Worm (Caenorhabditis elegans): Measurements from ENCODE around the gene ogt-1.
A peak's percentile ranks its signal among the peaks of the same experiment; 100 is the strongest.

The ogt-1 gene

DNA sequence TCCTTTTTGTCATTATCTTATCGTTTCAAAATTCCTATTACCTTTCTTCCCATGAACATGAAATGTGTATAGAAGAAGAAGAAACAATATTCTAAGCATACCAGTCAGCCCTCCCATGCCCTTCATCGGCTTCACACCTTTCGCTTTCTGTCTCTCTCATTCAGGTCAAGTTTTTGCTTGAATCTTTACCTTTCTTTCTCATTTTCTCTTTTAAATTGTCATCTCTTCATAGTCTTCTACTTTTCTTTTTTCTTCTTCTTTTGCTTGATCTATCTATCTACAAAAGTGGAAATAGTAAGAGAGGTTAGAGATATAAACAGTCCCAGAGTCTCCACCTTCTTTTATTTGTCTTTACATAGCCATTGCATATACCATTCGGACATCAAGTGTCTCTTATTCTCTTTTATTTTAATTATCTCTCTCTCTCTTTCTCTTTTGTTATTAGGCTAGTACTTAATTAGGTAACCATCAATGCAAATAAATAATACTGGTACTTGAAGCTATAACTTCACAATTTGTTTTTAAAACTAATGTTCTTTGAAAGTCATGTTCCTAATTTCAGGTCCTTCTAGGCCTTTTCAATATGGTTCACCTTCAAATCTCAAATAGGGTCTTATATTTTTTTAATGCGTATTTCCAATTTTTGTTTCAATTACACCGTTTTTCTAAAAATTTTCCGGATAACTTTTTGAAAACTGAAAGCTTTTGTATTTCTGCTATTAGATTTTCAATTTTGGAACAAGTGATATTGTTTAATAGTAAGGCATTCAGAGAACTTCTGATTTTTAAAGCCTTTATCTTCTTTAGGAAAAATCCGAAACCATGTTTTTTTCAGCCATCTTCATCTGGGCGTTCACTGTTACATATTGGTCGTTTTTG is 48.0 kb upstream of the ogt-1 start, which contains the start of gene dpy-31 (continued):
- TF ChIP-seq nhr-10 (tag; optimal IDR thresholded peaks at IDR 0.05) (peak; percentile 6), unc-39 (tag; optimal IDR thresholded peaks at IDR 0.05) (no peak), unc-62 (GFP tag; optimal IDR thresholded peaks at IDR 0.05 in 1 of 2) (peak in 1 of 2 experiments; percentile 95), unc-62 (tag; optimal IDR thresholded peaks at IDR 0.05) (no peak), F26F4.8 (GFP tag; conservative IDR thresholded peaks at IDR 0.05) (no peak), lin-1 (GFP tag; IDR thresholded peaks at IDR 0.05) (no peak), zfp-2 (tag; optimal IDR thresholded peaks at IDR 0.05) (no peak), ceh-44 (GFP tag; IDR thresholded peaks at IDR 0.05) (no peak), ctbp-1 (GFP tag; IDR thresholded peaks at IDR 0.05) (no peak), nhr-28 (tag; optimal IDR thresholded peaks at IDR 0.05) (peak; percentile 21), F10B5.3 (tag; optimal IDR thresholded peaks at IDR 0.05) (no peak), lir-3 (tag; optimal IDR thresholded peaks at IDR 0.05) (no peak), sdz-12 (GFP tag; optimal IDR thresholded peaks at IDR 0.05) (no peak), snpc-4 (tag; optimal IDR thresholded peaks at IDR 0.05) (no peak), nhr-48 (tag; optimal IDR thresholded peaks at IDR 0.05) (no peak), nhr-25 (tag; optimal IDR thresholded peaks at IDR 0.05; ENCODE audit: borderline replicate concordance, insufficient read depth) (peak; percentile 64), arid-1 (GFP tag; conservative IDR thresholded peaks at IDR 0.05) (no peak), egl-43 (GFP tag; IDR thresholded peaks at IDR 0.05) (no peak), T26A8.4 (GFP tag; IDR thresholded peaks at IDR 0.05) (no peak), Y48G9A.11 (GFP tag; IDR thresholded peaks at IDR 0.05) (no peak), spr-3 (GFP tag; optimal IDR thresholded peaks at IDR 0.05) (no peak), nhr-77 (tag; optimal IDR thresholded peaks at IDR 0.05) (peak; percentile 12), R02D3.7 (tag; optimal IDR thresholded peaks at IDR 0.05) (no peak), lin-15B (tag; optimal IDR thresholded peaks at IDR 0.05) (no peak), snpc-1.2 (GFP tag; IDR thresholded peaks at IDR 0.05) (no peak), cey-2 (tag; optimal IDR thresholded peaks at IDR 0.05; ENCODE audit: borderline replicate concordance, insufficient read depth) (peak; percentile 34), tag-97 (GFP tag; IDR thresholded peaks at IDR 0.05) (no peak), ceh-82 (tag; optimal IDR thresholded peaks at IDR 0.05) (no peak), mxl-3 (GFP tag; optimal IDR thresholded peaks at IDR 0.05) (no peak), mes-2 (tag; optimal IDR thresholded peaks at IDR 0.05; ENCODE audit: poor library complexity, severe bottlenecking) (no peak), ceh-62 (tag; optimal IDR thresholded peaks at IDR 0.05) (no peak), ZK337.2 (GFP tag; IDR thresholded peaks at IDR 0.05) (no peak), dmd-8 (GFP tag; IDR thresholded peaks at IDR 0.05) (no peak), dve-1 (tag; optimal IDR thresholded peaks at IDR 0.05; ENCODE audit: insufficient read depth) (peak; percentile 40), nhr-11 (tag; optimal IDR thresholded peaks at IDR 0.05) (no peak), duxl-1 (tag; optimal IDR thresholded peaks at IDR 0.05; ENCODE audit: poor library complexity) (no peak), ceh-32 (tag; optimal IDR thresholded peaks at IDR 0.05; ENCODE audit: poor library complexity) (no peak), F44E2.7 (GFP tag; IDR thresholded peaks at IDR 0.05) (no peak), nhr-41 (GFP tag; IDR thresholded peaks at IDR 0.05) (no peak), mdl-1 (tag; optimal IDR thresholded peaks at IDR 0.05) (peak in 1 of 2 experiments; percentile 15), mdt-29 (GFP tag; IDR thresholded peaks at IDR 0.05) (no peak), ZK546.5 (tag; optimal IDR thresholded peaks at IDR 0.05) (no peak), lin-39 (tag; optimal IDR thresholded peaks at IDR 0.05) (no peak), daf-12 (tag; optimal IDR thresholded peaks at IDR 0.05) (no peak), F49E8.2 (tag; optimal IDR thresholded peaks at IDR 0.05; ENCODE audit: borderline replicate concordance) (no peak), Y5F2A.4 (GFP tag; optimal IDR thresholded peaks at IDR 0.05) (no peak), php-3 (GFP tag; IDR thresholded peaks at IDR 0.05) (no peak), nhr-102 (tag; optimal IDR thresholded peaks at IDR 0.05) (no peak), set-16 (GFP tag; IDR thresholded peaks at IDR 0.05) (no peak)
